Worm (Caenorhabditis elegans) whole organism, L3 larva: ENCODE results near the gene C23G10.1.

Experiments
- ZK546.5 ChIP-seq: sonication (generic microtip); optimal IDR thresholded peaks from 2 replicates; lab custom pipeline; 2017; ENCODE audit warnings: missing biosample characterization, missing genetic modification characterization
- nfya-1 ChIP-seq: sonication (generic microtip); optimal IDR thresholded peaks from 2 replicates; lab custom pipeline; 2017; ENCODE audit warnings: missing genetic modification characterization, mild to moderate bottlenecking, missing compliant biosample characterization, antibody characterized with exemption, moderate library complexity; ENCODE audit not compliant: insufficient read depth
- pqm-1 ChIP-seq: fragments of 150-350 bp; optimal IDR thresholded peaks from 2 replicates; lab custom pipeline; 2017; ENCODE audit warnings: missing biosample characterization, missing genetic modification characterization, inconsistent platforms
- tbx-2 ChIP-seq: sonication (generic microtip); optimal IDR thresholded peaks from 2 replicates; lab custom pipeline; 2016; ENCODE audit warnings: mild to moderate bottlenecking, missing genetic modification characterization, missing compliant biosample characterization

DNA sequence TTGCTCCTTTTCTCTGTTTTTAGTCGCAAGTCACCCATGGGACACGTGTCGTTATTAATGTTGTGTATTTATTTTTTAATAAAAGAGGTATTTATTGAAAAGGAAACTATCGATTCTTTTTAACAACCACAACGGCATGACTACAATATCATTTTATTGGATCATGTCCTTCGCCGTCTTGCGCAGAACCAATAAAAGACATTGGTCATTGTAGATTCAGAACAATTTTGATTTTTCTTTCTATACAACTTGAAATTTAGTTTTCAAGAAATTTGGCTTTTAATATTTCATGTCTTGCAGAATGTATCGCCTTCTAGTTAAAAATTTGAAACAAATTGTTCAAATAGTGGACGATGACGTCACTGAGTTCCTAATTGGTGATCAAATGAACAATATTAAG, 42.4 kb downstream of the C23G10.1 start, which contains the start of gene amdh-1:
- TF ChIP-seq pqm-1: no peak
- no peak for TF ChIP-seq tbx-2
- TF ChIP-seq ZK546.5: no peak
- TF ChIP-seq nfya-1 (tag; lab: Kevin White, UChicago): no peak
